Fruit fly (Drosophila melanogaster) whole organism, embryonic: ENCODE measurements around the gene CG11560.

Source experiments
- C15 ChIP-seq: fragments of 200-800 bp; sonication (Bioruptor generic); IDR thresholded peaks from 3 replicates; pipeline ENCODE4 v1.3.6; 2022; ENCODE audit warnings: missing biosample characterization, missing genetic modification characterization
- CG10654 ChIP-seq: fragments of 200-800 bp; sonication (Bioruptor generic); optimal IDR thresholded peaks from 2 replicates; lab custom pipeline; 2016; ENCODE audit warnings: missing biosample characterization, missing genetic modification characterization
- CG12236 ChIP-seq: fragments of 200-800 bp; sonication (Bioruptor generic); optimal IDR thresholded peaks from 2 replicates; lab custom pipeline; 2016; ENCODE audit warnings: missing biosample characterization, missing genetic modification characterization
- CG14014 ChIP-seq: fragments of 200-800 bp; sonication (Bioruptor generic); IDR thresholded peaks from 2 replicates; pipeline ENCODE4 v1.3.6; 2022; ENCODE audit warnings: missing biosample characterization, missing genetic modification characterization
- CG15269 ChIP-seq: fragments of 200-800 bp; sonication (Bioruptor generic); optimal IDR thresholded peaks from 2 replicates; lab custom pipeline; 2018; ENCODE audit warnings: missing biosample characterization, mild to moderate bottlenecking, missing genetic modification characterization, moderate library complexity
- CG17912 ChIP-seq: fragments of 200-800 bp; sonication (Bioruptor generic); optimal IDR thresholded peaks from 2 replicates; lab custom pipeline; 2018; ENCODE audit warnings: missing biosample characterization, mild to moderate bottlenecking, missing genetic modification characterization
- CG1792 ChIP-seq: fragments of 200-800 bp; sonication (Bioruptor generic); optimal IDR thresholded peaks from 2 replicates; lab custom pipeline; 2016; ENCODE audit warnings: missing biosample characterization, missing genetic modification characterization
- CG32772 ChIP-seq: fragments of 200-800 bp; sonication (Bioruptor generic); IDR thresholded peaks from 2 replicates; pipeline ENCODE4 v1.3.6; 2022; ENCODE audit warnings: missing biosample characterization, missing genetic modification characterization
- CG33213 ChIP-seq: fragments of 200-800 bp; sonication (Bioruptor generic); optimal IDR thresholded peaks from 3 replicates; lab custom pipeline; 2016; ENCODE audit warnings: missing biosample characterization, missing genetic modification characterization
- CG3407 ChIP-seq: fragments of 200-800 bp; sonication (Bioruptor generic); optimal IDR thresholded peaks from 2 replicates; lab custom pipeline; 2018; ENCODE audit warnings: missing biosample characterization, mild to moderate bottlenecking, missing genetic modification characterization
- CG3838 ChIP-seq: fragments of 200-800 bp; sonication (Bioruptor generic); optimal IDR thresholded peaks from 3 replicates; lab custom pipeline; 2016; ENCODE audit warnings: missing biosample characterization, missing genetic modification characterization
- CG4820 ChIP-seq: fragments of 200-800 bp; sonication (Bioruptor generic); optimal IDR thresholded peaks from 3 replicates; lab custom pipeline; 2016; ENCODE audit warnings: missing biosample characterization, missing genetic modification characterization
- CG6791 ChIP-seq: fragments of 200-800 bp; sonication (Bioruptor generic); IDR thresholded peaks from 3 replicates; pipeline ENCODE4 v1.3.6; 2022; ENCODE audit warnings: missing biosample characterization, missing genetic modification characterization; ENCODE audit not compliant: partially characterized antibody
- CG7271 ChIP-seq: fragments of 200-800 bp; sonication (Bioruptor generic); optimal IDR thresholded peaks from 2 replicates; lab custom pipeline; 2018; ENCODE audit warnings: missing biosample characterization, mild to moderate bottlenecking, missing genetic modification characterization, moderate library complexity
- CG8290 ChIP-seq, 3 experiments: fragments of 200-800 bp; sonication (Bioruptor generic); optimal IDR thresholded peaks; 2 replicates each; lab custom pipeline; 2016 to 2019; ENCODE audit warnings: missing biosample characterization in 3 of 3, missing genetic modification characterization in 3 of 3, mild to moderate bottlenecking in 2 of 3, moderate library complexity in 1 of 3
- CG8924 ChIP-seq: fragments of 200-800 bp; optimal IDR thresholded peaks from 3 replicates; lab custom pipeline; 2019; ENCODE audit warnings: missing biosample characterization, mild to moderate bottlenecking, missing genetic modification characterization, moderate library complexity
- CG9797 ChIP-seq: fragments of 200-800 bp; sonication (Bioruptor generic); optimal IDR thresholded peaks from 3 replicates; lab custom pipeline; 2018; ENCODE audit warnings: missing biosample characterization, mild to moderate bottlenecking, missing genetic modification characterization
- Dad ChIP-seq: fragments of 200-800 bp; sonication (Bioruptor generic); optimal IDR thresholded peaks from 3 replicates; lab custom pipeline; 2016; ENCODE audit warnings: missing biosample characterization, missing genetic modification characterization
- Fer1 ChIP-seq: fragments of 200-800 bp; sonication (Bioruptor generic); optimal IDR thresholded peaks from 2 replicates; lab custom pipeline; 2017; ENCODE audit warnings: missing biosample characterization, mild to moderate bottlenecking, missing genetic modification characterization
- H15 ChIP-seq: fragments of 200-800 bp; sonication (Bioruptor generic); IDR thresholded peaks from 3 replicates; pipeline ENCODE4 v1.3.6; 2022; ENCODE audit warnings: missing biosample characterization, missing genetic modification characterization
- HHEX ChIP-seq: fragments of 200-800 bp; sonication (Bioruptor generic); optimal IDR thresholded peaks from 3 replicates; lab custom pipeline; 2017; ENCODE audit warnings: missing biosample characterization, mild to moderate bottlenecking, missing genetic modification characterization, missing genetic modification reagents
- NFAT ChIP-seq: fragments of 200-800 bp; sonication (Bioruptor generic); IDR thresholded peaks from 2 replicates; pipeline ENCODE4 v1.3.6; 2022; ENCODE audit warnings: missing biosample characterization, missing genetic modification characterization
- NK7.1 ChIP-seq: fragments of 200-800 bp; sonication (Bioruptor generic); optimal IDR thresholded peaks from 3 replicates; lab custom pipeline; 2016; ENCODE audit warnings: missing biosample characterization, missing genetic modification characterization
- Nf-YB ChIP-seq: fragments of 200-800 bp; sonication (Bioruptor generic); optimal IDR thresholded peaks from 3 replicates; lab custom pipeline; 2019; ENCODE audit warnings: missing biosample characterization, mild to moderate bottlenecking, missing genetic modification characterization, moderate library complexity
- NfI ChIP-seq: fragments of 200-800 bp; sonication (Bioruptor generic); optimal IDR thresholded peaks from 3 replicates; lab custom pipeline; 2018; ENCODE audit warnings: missing biosample characterization, mild to moderate bottlenecking, missing genetic modification characterization, moderate library complexity
- Trl ChIP-seq, 3 experiments: fragments of >200 bp in 2 of 3; fragments of 200-800 bp in 1 of 3; sonication (Bioruptor generic) in 1 of 3; optimal IDR thresholded peaks; 2 replicates in 1 of 3; 3 replicates in 2 of 3; lab custom pipeline; 2016 to 2017; ENCODE audit warnings: missing biosample characterization in 1 of 3, missing genetic modification characterization in 1 of 3
- al ChIP-seq: fragments of 200-800 bp; sonication (Bioruptor generic); IDR thresholded peaks from 2 replicates; pipeline ENCODE4 v1.3.6; 2022; ENCODE audit warnings: missing biosample characterization, missing genetic modification characterization
- ash1 ChIP-seq: fragments of 200-800 bp; sonication (Bioruptor generic); optimal IDR thresholded peaks from 2 replicates; lab custom pipeline; 2018; ENCODE audit warnings: missing biosample characterization, mild to moderate bottlenecking, missing genetic modification characterization
- az2 ChIP-seq: fragments of 200-800 bp; sonication (Bioruptor generic); optimal IDR thresholded peaks from 3 replicates; lab custom pipeline; 2016; ENCODE audit warnings: missing biosample characterization, missing genetic modification characterization
- bcd ChIP-seq: fragments of 200-800 bp; sonication (Bioruptor generic); optimal IDR thresholded peaks from 2 replicates; lab custom pipeline; 2017; ENCODE audit warnings: missing biosample characterization, mild to moderate bottlenecking, missing genetic modification characterization
- chm ChIP-seq: fragments of 200-800 bp; sonication (Bioruptor generic); IDR thresholded peaks from 2 replicates; pipeline ENCODE4 v1.3.6; 2022; ENCODE audit warnings: missing biosample characterization, missing genetic modification characterization
- chn ChIP-seq: fragments of 200-800 bp; sonication (Bioruptor generic); optimal IDR thresholded peaks from 2 replicates; lab custom pipeline; 2016; ENCODE audit warnings: missing biosample characterization, missing genetic modification characterization
- da ChIP-seq: fragments of 200-800 bp; sonication (Bioruptor generic); optimal IDR thresholded peaks from 2 replicates; lab custom pipeline; 2016; ENCODE audit warnings: missing biosample characterization, missing genetic modification characterization
- dimm ChIP-seq: fragments of 200-800 bp; sonication (Bioruptor generic); IDR thresholded peaks from 2 replicates; pipeline ENCODE4 v1.3.6; 2022; ENCODE audit warnings: missing biosample characterization, missing genetic modification characterization
- eyg ChIP-seq: fragments of 200-800 bp; sonication (Bioruptor generic); optimal IDR thresholded peaks from 3 replicates; lab custom pipeline; 2016; ENCODE audit warnings: missing biosample characterization, missing genetic modification characterization
- fd64A ChIP-seq: fragments of 200-800 bp; sonication (Bioruptor generic); optimal IDR thresholded peaks from 3 replicates; lab custom pipeline; 2018; ENCODE audit warnings: missing biosample characterization, mild to moderate bottlenecking, missing genetic modification characterization
- gce ChIP-seq: fragments of 200-800 bp; sonication (Bioruptor generic); IDR thresholded peaks from 3 replicates; pipeline ENCODE4 v1.3.6; 2022; ENCODE audit warnings: missing biosample characterization, missing genetic modification characterization
- gro ChIP-seq: fragments of 200-800 bp; sonication (Bioruptor generic); optimal IDR thresholded peaks from 2 replicates; lab custom pipeline; 2016; ENCODE audit warnings: missing biosample characterization, missing genetic modification characterization
- inv ChIP-seq: fragments of 200-800 bp; sonication (Bioruptor generic); IDR thresholded peaks from 2 replicates; pipeline ENCODE4 v1.3.6; 2022; ENCODE audit warnings: missing biosample characterization, missing genetic modification characterization; ENCODE audit not compliant: partially characterized antibody
- klu ChIP-seq: fragments of 200-800 bp; sonication (Bioruptor generic); IDR thresholded peaks from 2 replicates; pipeline ENCODE4 v1.3.6; 2022; ENCODE audit warnings: missing biosample characterization, missing genetic modification characterization
- mam ChIP-seq: fragments of 200-800 bp; sonication (Bioruptor generic); optimal IDR thresholded peaks from 3 replicates; lab custom pipeline; 2016; ENCODE audit warnings: missing biosample characterization, missing genetic modification characterization
- nerfin-2 ChIP-seq: fragments of 200-800 bp; sonication (Bioruptor generic); IDR thresholded peaks from 2 replicates; pipeline ENCODE4 v1.3.6; 2022; ENCODE audit warnings: missing biosample characterization, missing genetic modification characterization; ENCODE audit not compliant: partially characterized antibody
- org-1 ChIP-seq: fragments of 200-800 bp; sonication (Bioruptor generic); optimal IDR thresholded peaks from 2 replicates; lab custom pipeline; 2017; ENCODE audit warnings: missing biosample characterization, missing genetic modification characterization
- pb ChIP-seq: fragments of 200-800 bp; sonication (Bioruptor generic); optimal IDR thresholded peaks from 3 replicates; lab custom pipeline; 2016; ENCODE audit warnings: missing biosample characterization, missing genetic modification characterization
- sd ChIP-seq: fragments of 200-800 bp; sonication (Bioruptor generic); optimal IDR thresholded peaks from 3 replicates; lab custom pipeline; 2018; ENCODE audit warnings: missing biosample characterization, mild to moderate bottlenecking, missing genetic modification characterization, moderate library complexity
- shn ChIP-seq: fragments of 200-800 bp; sonication (Bioruptor generic); optimal IDR thresholded peaks from 3 replicates; lab custom pipeline; 2016; ENCODE audit warnings: missing biosample characterization, missing genetic modification characterization
- ssp ChIP-seq: fragments of 200-800 bp; sonication (Bioruptor generic); IDR thresholded peaks from 2 replicates; pipeline ENCODE4 v1.3.6; 2022; ENCODE audit warnings: missing biosample characterization, missing genetic modification characterization
- tx ChIP-seq: fragments of 200-800 bp; sonication (Bioruptor generic); optimal IDR thresholded peaks from 2 replicates; lab custom pipeline; 2016; ENCODE audit warnings: missing biosample characterization, missing genetic modification characterization
- zfh1 ChIP-seq: fragments of 200-800 bp; sonication (Bioruptor generic); IDR thresholded peaks from 3 replicates; pipeline ENCODE4 v1.3.6; 2022; ENCODE audit warnings: missing biosample characterization, missing genetic modification characterization

CG11560 gene

DNA sequence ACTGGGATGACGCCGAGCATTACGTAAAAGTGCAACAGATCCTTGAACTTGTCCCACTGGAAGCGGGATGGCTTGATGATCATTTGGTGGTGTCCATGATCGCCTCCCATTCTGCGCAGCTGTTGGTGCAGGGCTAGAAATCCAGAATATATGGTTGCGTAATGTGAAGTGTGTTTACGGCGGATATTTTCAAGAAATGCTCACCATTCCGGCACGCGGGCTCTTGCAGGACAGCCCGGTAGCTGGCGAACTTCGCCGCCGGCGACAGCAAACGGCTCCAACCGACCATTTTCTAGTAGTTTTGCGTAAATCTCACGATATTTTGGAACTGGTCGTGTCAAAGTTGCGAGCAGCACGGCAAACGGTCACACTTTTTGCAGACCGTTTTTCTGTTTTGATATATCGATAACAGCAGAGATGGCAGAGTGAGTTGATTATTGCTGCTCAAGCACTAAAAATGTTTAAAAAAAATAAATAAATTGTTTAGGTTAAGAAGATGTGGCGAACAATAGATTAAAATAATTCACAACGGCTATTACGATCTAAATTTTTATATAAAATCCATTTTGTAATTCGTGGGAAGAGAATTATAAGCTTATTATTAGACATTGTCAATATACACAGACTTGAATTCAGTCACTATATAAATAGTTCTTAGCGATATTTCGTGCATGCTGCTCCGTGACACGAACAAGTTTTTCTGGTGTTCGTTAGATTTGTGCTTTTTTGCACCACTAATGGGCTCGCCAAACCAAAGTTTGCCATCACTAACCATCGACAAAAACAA is 18.5 kb downstream of the CG11560 start, which contains the start of the genes ND-SGDH and RhoGAP68F (continued):
- peak; percentile 34 for TF ChIP-seq gro (GFP tag; lab: Kevin White, UChicago)
- TF ChIP-seq ssp (GFP tag; lab: Robert Waterston, UW), result peak; percentile 87
- TF ChIP-seq CG3407, result peak; percentile 49
- peak; percentile 72 for TF ChIP-seq az2 (GFP tag; lab: Kevin White, UChicago)
- TF ChIP-seq Nf-YB, result peak; percentile 39
- TF ChIP-seq CG8924 (tag; lab: Kevin White, UChicago), result peak; percentile 69
- peak; percentile 17 for TF ChIP-seq CG1792 (GFP tag; lab: Kevin White, UChicago)
- TF ChIP-seq CG14014 (GFP tag; lab: Robert Waterston, UW), result peak; percentile 61; the same call in 1 of the 2 replicates
- peak; percentile 28 for TF ChIP-seq pb (GFP tag; lab: Kevin White, UChicago)
- no peak for TF ChIP-seq C15 (GFP tag; lab: Robert Waterston, UW)
- TF ChIP-seq CG33213, result peak; percentile 61
- peak; percentile 69 for TF ChIP-seq shn
- peak; percentile 71 for TF ChIP-seq klu
- TF ChIP-seq CG9797 (GFP tag; lab: Kevin White, UChicago), result peak; percentile 76
- peak; percentile 76 for TF ChIP-seq nerfin-2 (GFP tag; lab: Robert Waterston, UW)
- TF ChIP-seq org-1 (GFP tag; lab: Kevin White, UChicago), result no peak
- TF ChIP-seq CG10654 (GFP tag; lab: Kevin White, UChicago), result peak; percentile 68
- TF ChIP-seq al, result peak; percentile 72
- TF ChIP-seq tx (GFP tag; lab: Kevin White, UChicago), result peak; percentile 45
- TF ChIP-seq da, result peak; percentile 2
- TF ChIP-seq CG17912 (GFP tag; lab: Kevin White, UChicago), result no peak
- peak; percentile 59; the same call in 1 of the 2 replicates for TF ChIP-seq CG32772 (GFP tag; lab: Robert Waterston, UW)
- TF ChIP-seq CG3838, result peak; percentile 27
- peak; percentile 30 for TF ChIP-seq Fer1
- peak; percentile 9 for TF ChIP-seq eyg (GFP tag; lab: Kevin White, UChicago)
- TF ChIP-seq H15, result peak; percentile 44; the same call in 1 of the 3 replicates

DNA sequence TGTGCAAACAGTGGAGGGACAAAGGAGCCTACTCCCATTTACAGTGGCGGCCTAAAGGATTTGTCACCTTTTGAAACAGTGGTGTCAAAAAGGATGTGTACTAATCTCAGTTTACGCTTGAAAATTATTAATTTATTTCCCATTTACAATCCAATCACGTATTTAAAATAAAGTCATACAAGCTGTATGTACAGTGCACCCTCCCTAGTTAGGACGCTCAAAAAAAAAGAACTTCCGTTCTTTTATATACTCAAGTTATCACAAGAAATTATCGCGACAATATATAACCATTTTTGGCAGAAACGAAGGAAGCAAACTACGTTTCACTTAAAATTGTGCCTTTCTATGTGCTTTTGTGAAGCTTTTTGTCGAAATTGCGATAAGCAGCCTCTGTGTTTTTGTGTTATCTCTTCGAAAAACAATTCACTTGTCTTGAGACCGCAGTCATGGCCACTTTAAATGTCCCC is 19.4 kb downstream of the CG11560 start:
- TF ChIP-seq mam (GFP tag; lab: Kevin White, UChicago) (peak; percentile 61), CG12236 (GFP tag; lab: Kevin White, UChicago) (no peak), chm (peak; percentile 49; the same call in 1 of the 2 replicates), inv (GFP tag; lab: Robert Waterston, UW) (no peak), CG7271 (tag; lab: Kevin White, UChicago) (no peak), gce (GFP tag; lab: Robert Waterston, UW) (no peak), NFAT (no peak), NfI (GFP tag; lab: Kevin White, UChicago) (peak; percentile 43), CG8290 (GFP tag; optimal IDR thresholded peaks at IDR 0.05; lab: Kevin White, UChicago) (no peak), CG8290 (tag; optimal IDR thresholded peaks at IDR 0.05; lab: Kevin White, UChicago) (no peak), CG15269 (tag; lab: Kevin White, UChicago) (peak; percentile 66), dimm (no peak), Trl (optimal IDR thresholded peaks at IDR 0.05; lab: Kevin White, UChicago) (no peak), Trl (GFP tag; optimal IDR thresholded peaks at IDR 0.05; lab: Kevin White, UChicago) (peak; percentile 62), CG17912 (GFP tag; lab: Kevin White, UChicago) (no peak), HHEX (peak; percentile 46), zfh1 (GFP tag; lab: Robert Waterston, UW) (peak; percentile 7; the same call in 1 of the 3 replicates), CG4820 (GFP tag; lab: Kevin White, UChicago) (peak; percentile 28), ash1 (GFP tag; lab: Kevin White, UChicago) (no peak), Dad (GFP tag; lab: Kevin White, UChicago) (peak; percentile 5), CG6791 (0 out of 3 replicates have a peak, but pooled peaks have one; percentile 24), chn (peak; percentile 46), sd (no peak), fd64A (GFP tag; lab: Kevin White, UChicago) (no peak), NK7.1 (GFP tag; lab: Kevin White, UChicago) (no peak), bcd (GFP tag; lab: Kevin White, UChicago) (peak; percentile 47)
